Worm (Caenorhabditis elegans) whole organism, L4 larva: ENCODE results near the gene mpz-3.

Experiments
- F49E8.2 ChIP-seq: sonication (generic microtip); optimal IDR thresholded peaks from 2 replicates; lab custom pipeline; 2016; ENCODE audit warnings: missing compliant biosample characterization, mild to moderate bottlenecking, missing genetic modification characterization, borderline replicate concordance
- Y48G9A.11 ChIP-seq: fragments of 200-800 bp; sonication (Bioruptor generic); IDR thresholded peaks from 2 replicates; pipeline ENCODE4 v1.3.6; 2022; ENCODE audit warnings: missing genetic modification reagents, missing genetic modification characterization, missing compliant biosample characterization
- arid-1 ChIP-seq: fragments of 200-800 bp; sonication (Bioruptor generic); conservative IDR thresholded peaks from 2 replicates; pipeline ENCODE4 v1.3.6; 2022; ENCODE audit warnings: missing genetic modification reagents, missing genetic modification characterization, missing compliant biosample characterization
- attf-4 ChIP-seq: sonication (generic microtip); optimal IDR thresholded peaks from 3 replicates; lab custom pipeline; 2017; ENCODE audit warnings: missing biosample characterization, missing genetic modification characterization
- ceh-20 ChIP-seq: fragments of 200-800 bp; sonication (Bioruptor generic); IDR thresholded peaks from 2 replicates; pipeline ENCODE4 v1.3.6; 2022; ENCODE audit warnings: missing genetic modification reagents, missing genetic modification characterization, missing compliant biosample characterization
- ceh-28 ChIP-seq: fragments of 150-350 bp; optimal IDR thresholded peaks from 2 replicates; lab custom pipeline; 2014; ENCODE audit warnings: missing biosample characterization, missing genetic modification reagents, missing genetic modification characterization
- ceh-32 ChIP-seq: sonication (generic microtip); optimal IDR thresholded peaks from 2 replicates; lab custom pipeline; 2016; ENCODE audit warnings: mild to moderate bottlenecking, missing genetic modification characterization, missing compliant biosample characterization; ENCODE audit not compliant: poor library complexity
- ceh-82 ChIP-seq: sonication (generic microtip); optimal IDR thresholded peaks from 2 replicates; lab custom pipeline; 2017; ENCODE audit warnings: missing biosample characterization, missing genetic modification characterization
- cey-2 ChIP-seq: sonication (generic microtip); optimal IDR thresholded peaks from 3 replicates; lab custom pipeline; 2017; ENCODE audit warnings: missing genetic modification characterization, mild to moderate bottlenecking, missing compliant biosample characterization, antibody characterized with exemption, borderline replicate concordance; ENCODE audit not compliant: insufficient read depth
- daf-12 ChIP-seq: fragments of 150-350 bp; optimal IDR thresholded peaks from 2 replicates; lab custom pipeline; 2014; ENCODE audit warnings: missing biosample characterization, missing genetic modification reagents, missing genetic modification characterization
- daf-16 ChIP-seq, 3 experiments: sonication (generic microtip); optimal IDR thresholded peaks; 2 replicates each; lab custom pipeline; 2016 to 2017; ENCODE audit warnings: missing genetic modification characterization in 3 of 3, missing genetic modification reagents in 3 of 3, mild to moderate bottlenecking in 2 of 3, missing compliant biosample characterization in 2 of 3, missing biosample characterization in 1 of 3, moderate library complexity in 1 of 3
- daf-19 ChIP-seq: fragments of 200-800 bp; sonication (Bioruptor generic); conservative IDR thresholded peaks from 2 replicates; pipeline ENCODE4 v1.3.6; 2022; ENCODE audit warnings: missing genetic modification characterization, missing compliant biosample characterization
- daf-8 ChIP-seq: fragments of 200-800 bp; sonication (Bioruptor generic); IDR thresholded peaks from 2 replicates; pipeline ENCODE4 v1.3.6; 2022; ENCODE audit warnings: missing genetic modification characterization, missing compliant biosample characterization
- dmd-8 ChIP-seq: fragments of 200-800 bp; sonication (Bioruptor generic); IDR thresholded peaks from 2 replicates; pipeline ENCODE4 v1.3.6; 2022; ENCODE audit warnings: missing genetic modification characterization, missing compliant biosample characterization
- dpl-1 ChIP-seq: fragments of 150-350 bp; optimal IDR thresholded peaks from 2 replicates; lab custom pipeline; 2014; ENCODE audit warnings: missing biosample characterization, missing genetic modification reagents, missing genetic modification characterization
- duxl-1 ChIP-seq: sonication (generic microtip); optimal IDR thresholded peaks from 2 replicates; lab custom pipeline; 2016; ENCODE audit warnings: mild to moderate bottlenecking, missing genetic modification characterization, moderate library complexity, missing compliant biosample characterization; ENCODE audit not compliant: poor library complexity
- dve-1 ChIP-seq: sonication (generic microtip); optimal IDR thresholded peaks from 2 replicates; lab custom pipeline; 2017; ENCODE audit warnings: antibody characterized with exemption, mild to moderate bottlenecking, missing genetic modification characterization, missing compliant biosample characterization; ENCODE audit not compliant: insufficient read depth
- fkh-10 ChIP-seq: fragments of 150-350 bp; optimal IDR thresholded peaks from 2 replicates; lab custom pipeline; 2014; ENCODE audit warnings: missing biosample characterization, missing genetic modification reagents, missing genetic modification characterization
- fos-1 ChIP-seq: fragments of 150-350 bp; optimal IDR thresholded peaks from 2 replicates; lab custom pipeline; 2014; ENCODE audit warnings: missing biosample characterization, missing genetic modification characterization
- gei-8 ChIP-seq: fragments of 200-800 bp; sonication (Bioruptor generic); optimal IDR thresholded peaks from 2 replicates; lab custom pipeline; 2018; ENCODE audit warnings: mild to moderate bottlenecking, missing genetic modification characterization, missing compliant biosample characterization
- hif-1 ChIP-seq, 2 experiments: sonication (generic microtip); optimal IDR thresholded peaks; 2 replicates each; lab custom pipeline; 2016 to 2017; ENCODE audit warnings: missing compliant biosample characterization in 2 of 2, missing genetic modification characterization in 2 of 2, missing genetic modification reagents in 2 of 2, missing genotype in 2 of 2, mild to moderate bottlenecking in 1 of 2
- hlh-11 ChIP-seq: fragments of 200-800 bp; sonication (Bioruptor generic); optimal IDR thresholded peaks from 2 replicates; lab custom pipeline; 2018; ENCODE audit warnings: mild to moderate bottlenecking, missing genetic modification characterization, missing compliant biosample characterization
- jun-1 ChIP-seq: fragments of 150-350 bp; optimal IDR thresholded peaks from 2 replicates; lab custom pipeline; 2014; ENCODE audit warnings: missing biosample characterization, missing genetic modification reagents, missing genetic modification characterization
- lim-7 ChIP-seq: fragments of 200-800 bp; sonication (Bioruptor generic); IDR thresholded peaks from 2 replicates; pipeline ENCODE4 v1.3.6; 2022; ENCODE audit warnings: missing genetic modification characterization, missing compliant biosample characterization
- lir-3 ChIP-seq: sonication (generic microtip); optimal IDR thresholded peaks from 2 replicates; lab custom pipeline; 2016; ENCODE audit warnings: mild to moderate bottlenecking, missing genetic modification characterization, missing compliant biosample characterization
- madf-5 ChIP-seq, 2 experiments: fragments of 200-800 bp; sonication (Bioruptor generic); IDR thresholded peaks; 2 replicates each; pipeline ENCODE4 v1.3.6; 2022; ENCODE audit warnings: missing compliant biosample characterization in 2 of 2, missing genetic modification characterization in 2 of 2
- mdt-29 ChIP-seq: fragments of 200-800 bp; sonication (Bioruptor generic); IDR thresholded peaks from 2 replicates; pipeline ENCODE4 v1.3.6; 2022; ENCODE audit warnings: missing genetic modification reagents, missing genetic modification characterization, missing compliant biosample characterization
- mxl-2 ChIP-seq: fragments of 200-800 bp; sonication (Bioruptor generic); conservative IDR thresholded peaks from 2 replicates; pipeline ENCODE4 v1.3.6; 2022; ENCODE audit warnings: missing genetic modification reagents, missing genetic modification characterization, missing compliant biosample characterization
- mxl-3 ChIP-seq: fragments of 200-800 bp; sonication (Bioruptor generic); optimal IDR thresholded peaks from 2 replicates; lab custom pipeline; 2018; ENCODE audit warnings: mild to moderate bottlenecking, missing genetic modification characterization, missing compliant biosample characterization
- nhr-11 ChIP-seq: fragments of 150-350 bp; optimal IDR thresholded peaks from 2 replicates; lab custom pipeline; 2014; ENCODE audit warnings: missing biosample characterization, missing genetic modification characterization
- nhr-237 ChIP-seq: sonication (generic microtip); optimal IDR thresholded peaks from 2 replicates; lab custom pipeline; 2017; ENCODE audit warnings: missing biosample characterization, missing genetic modification characterization
- nhr-25 ChIP-seq: sonication (generic microtip); optimal IDR thresholded peaks from 2 replicates; lab custom pipeline; 2017; ENCODE audit warnings: missing genetic modification characterization, mild to moderate bottlenecking, missing compliant biosample characterization, antibody characterized with exemption, moderate library complexity, borderline replicate concordance; ENCODE audit not compliant: insufficient read depth
- nhr-28 ChIP-seq: fragments of 150-350 bp; optimal IDR thresholded peaks from 2 replicates; lab custom pipeline; 2014; ENCODE audit warnings: missing biosample characterization, missing genetic modification characterization
- nhr-42 ChIP-seq: fragments of 200-800 bp; sonication (Bioruptor generic); IDR thresholded peaks from 2 replicates; pipeline ENCODE4 v1.3.6; 2022; ENCODE audit warnings: missing genetic modification characterization, missing compliant biosample characterization
- nhr-48 ChIP-seq: sonication (generic microtip); optimal IDR thresholded peaks from 2 replicates; lab custom pipeline; 2016; ENCODE audit warnings: mild to moderate bottlenecking, missing genetic modification characterization, missing compliant biosample characterization
- nhr-76 ChIP-seq: fragments of 150-350 bp; optimal IDR thresholded peaks from 2 replicates; lab custom pipeline; 2014; ENCODE audit warnings: missing biosample characterization, missing genetic modification characterization
- pha-4 ChIP-seq, 2 experiments: fragments of 150-350 bp in 1 of 2; fragments of 200-800 bp in 1 of 2; sonication (Bioruptor generic) in 1 of 2; IDR thresholded peaks in 1 of 2; optimal IDR thresholded peaks in 1 of 2; 2 replicates each; pipeline versions ENCODE4 v1.3.6 to Lab custom; 2014 to 2022; ENCODE audit warnings: missing genetic modification characterization in 2 of 2, missing genetic modification reagents in 2 of 2, missing biosample characterization in 1 of 2, missing compliant biosample characterization in 1 of 2
- sdz-12 ChIP-seq: fragments of 200-800 bp; sonication (Bioruptor generic); optimal IDR thresholded peaks from 2 replicates; lab custom pipeline; 2018; ENCODE audit warnings: mild to moderate bottlenecking, missing genetic modification characterization, missing compliant biosample characterization
- snpc-1.2 ChIP-seq: fragments of 200-800 bp; sonication (Bioruptor generic); IDR thresholded peaks from 2 replicates; pipeline ENCODE4 v1.3.6; 2022; ENCODE audit warnings: missing genetic modification reagents, missing genetic modification characterization, missing compliant biosample characterization
- spr-1 ChIP-seq: sonication (generic microtip); optimal IDR thresholded peaks from 2 replicates; lab custom pipeline; 2016; ENCODE audit warnings: mild to moderate bottlenecking, missing genetic modification characterization, missing compliant biosample characterization
- spr-3 ChIP-seq: fragments of 200-800 bp; sonication (Bioruptor generic); optimal IDR thresholded peaks from 2 replicates; lab custom pipeline; 2018; ENCODE audit warnings: mild to moderate bottlenecking, missing genetic modification characterization, missing compliant biosample characterization
- tag-97 ChIP-seq: fragments of 200-800 bp; sonication (Bioruptor generic); IDR thresholded peaks from 2 replicates; pipeline ENCODE4 v1.3.6; 2022; ENCODE audit warnings: missing genetic modification characterization, missing compliant biosample characterization
- unc-39 ChIP-seq: sonication (generic microtip); optimal IDR thresholded peaks from 2 replicates; lab custom pipeline; 2017; ENCODE audit warnings: missing biosample characterization, missing genetic modification characterization
- unc-62 ChIP-seq, 3 experiments: fragments of 150-350 bp in 1 of 3; sonication (generic microtip); optimal IDR thresholded peaks in 2 of 3; peaks in 1 of 3; 1 replicate in 1 of 3; 2 replicates in 2 of 3; lab custom pipeline; 2014 to 2017; ENCODE audit warnings: missing biosample characterization in 3 of 3, missing genetic modification characterization in 3 of 3, missing genetic modification reagents in 3 of 3, missing genotype in 1 of 3
- zfp-2 ChIP-seq: sonication (generic microtip); optimal IDR thresholded peaks from 2 replicates; lab custom pipeline; 2016; ENCODE audit warnings: mild to moderate bottlenecking, missing genetic modification characterization, missing compliant biosample characterization
- zfp-3 ChIP-seq: fragments of 200-800 bp; sonication (Bioruptor generic); conservative IDR thresholded peaks from 2 replicates; pipeline ENCODE4 v1.3.6; 2022; ENCODE audit warnings: missing genetic modification reagents, missing genetic modification characterization, missing compliant biosample characterization
- zip-11 ChIP-seq: fragments of 200-800 bp; sonication (Bioruptor generic); IDR thresholded peaks from 2 replicates; pipeline ENCODE4 v1.3.6; 2022; ENCODE audit warnings: missing genetic modification characterization, missing compliant biosample characterization
- ztf-11 ChIP-seq: fragments of 150-350 bp; optimal IDR thresholded peaks from 2 replicates; lab custom pipeline; 2014; ENCODE audit warnings: missing biosample characterization, missing genetic modification characterization
- ztf-7 ChIP-seq: fragments of 150-350 bp; optimal IDR thresholded peaks from 2 replicates; lab custom pipeline; 2014; ENCODE audit warnings: missing biosample characterization, missing genetic modification characterization

Gene mpz-3

ce11 chrII:6565077-6565476 lies at the start of gene mpz-3:
mpz-3 (minus strand) TSS chrII:6565396.
- TF ChIP-seq arid-1 (no peak), daf-19 (0 out of 2 replicates have a peak, but pooled peaks have one; percentile 40), ceh-28 (tag; lab: Kevin White, UChicago) (no peak), daf-8 (0 out of 2 replicates have a peak, but pooled peaks have one; percentile 37), nhr-237 (tag; lab: Kevin White, UChicago) (no peak), madf-5 (GFP tag; IDR thresholded peaks at IDR 0.05; lab: Robert Waterston, UW) (no peak), hif-1 (tag; optimal IDR thresholded peaks at IDR 0.05; lab: Kevin White, UChicago) (no peak), ztf-11 (tag; lab: Kevin White, UChicago) (no peak), zfp-3 (GFP tag; lab: Robert Waterston, UW) (no peak), nhr-25 (tag; lab: Kevin White, UChicago) (no peak), Y48G9A.11 (GFP tag; lab: Robert Waterston, UW) (no peak), unc-39 (no peak), cey-2 (tag; lab: Kevin White, UChicago) (no peak), mxl-2 (0 out of 2 replicates have a peak, but pooled peaks have one; percentile 24), zfp-2 (tag; lab: Kevin White, UChicago) (no peak), lir-3 (tag; lab: Kevin White, UChicago) (no peak), ztf-7 (peak; percentile 34), lim-7 (GFP tag; lab: Robert Waterston, UW) (peak; percentile 87), fkh-10 (GFP tag; lab: Kevin White, UChicago) (no peak), sdz-12 (no peak), duxl-1 (no peak), ceh-32 (no peak), ceh-20 (GFP tag; lab: Robert Waterston, UW) (no peak; the same call in 1 of the 2 replicates), spr-1 (no peak), jun-1 (tag; lab: Kevin White, UChicago) (no peak), mdt-29 (GFP tag; lab: Robert Waterston, UW) (peak; percentile 30; the same call in 1 of the 2 replicates), pha-4 (GFP tag; IDR thresholded peaks at IDR 0.05; lab: Robert Waterston, UW) (peak; percentile 68; the same call in 1 of the 2 replicates), pha-4 (tag; optimal IDR thresholded peaks at IDR 0.05; lab: Kevin White, UChicago) (no peak), attf-4 (no peak), fos-1 (tag; lab: Kevin White, UChicago) (no peak), daf-16 (GFP tag; optimal IDR thresholded peaks at IDR 0.05; lab: Kevin White, UChicago) (peak in 1 of 2 experiments; percentile 42), daf-16 (tag; optimal IDR thresholded peaks at IDR 0.05; lab: Kevin White, UChicago) (peak; percentile 36), nhr-28 (tag; lab: Kevin White, UChicago) (peak; percentile 43), snpc-1.2 (GFP tag; lab: Robert Waterston, UW) (peak; percentile 49; the same call in 1 of the 2 replicates), hlh-11 (tag; lab: Kevin White, UChicago) (no peak), zip-11 (GFP tag; lab: Robert Waterston, UW) (no peak), F49E8.2 (tag; lab: Kevin White, UChicago) (no peak), nhr-48 (tag; lab: Kevin White, UChicago) (peak; percentile 26), dve-1 (tag; lab: Kevin White, UChicago) (no peak), gei-8 (peak; percentile 15), unc-62 (GFP tag; optimal IDR thresholded peaks at IDR 0.05 in 1 of 2; lab: Kevin White, UChicago) (no peak), unc-62 (tag; optimal IDR thresholded peaks at IDR 0.05; lab: Kevin White, UChicago) (no peak), mxl-3 (GFP tag; lab: Kevin White, UChicago) (peak; percentile 42), dpl-1 (GFP tag; lab: Kevin White, UChicago) (no peak), daf-12 (tag; lab: Kevin White, UChicago) (no peak), spr-3 (no peak), tag-97 (GFP tag; lab: Robert Waterston, UW) (no peak), nhr-42 (GFP tag; lab: Robert Waterston, UW) (no peak; the same call in 1 of the 2 replicates), dmd-8 (GFP tag; lab: Robert Waterston, UW) (no peak), nhr-76 (tag; lab: Kevin White, UChicago) (no peak), ceh-82 (tag; lab: Kevin White, UChicago) (no peak), nhr-11 (tag; lab: Kevin White, UChicago) (no peak)
